Worm (Caenorhabditis elegans) whole organism, early embryonic: Measurements from ENCODE around the gene sams-1.

Experiments used
- B0310.2 ChIP-seq: sonication (generic microtip); optimal IDR thresholded peaks from 2 replicates; lab custom pipeline; 2016; ENCODE audit warnings: mild to moderate bottlenecking, missing genetic modification characterization, missing compliant biosample characterization
- F13C5.2 ChIP-seq: sonication (generic microtip); optimal IDR thresholded peaks from 2 replicates; lab custom pipeline; 2017; ENCODE audit warnings: mild to moderate bottlenecking, missing genetic modification characterization, inconsistent platforms, missing compliant biosample characterization
- aly-1 ChIP-seq: sonication (generic microtip); optimal IDR thresholded peaks from 2 replicates; lab custom pipeline; 2016; ENCODE audit warnings: missing genetic modification characterization, missing compliant biosample characterization
- ama-1 ChIP-seq: fragments of 150-350 bp; optimal IDR thresholded peaks from 2 replicates; lab custom pipeline; 2014
- ceh-13 ChIP-seq: fragments of 200-800 bp; sonication (Bioruptor generic); optimal IDR thresholded peaks from 2 replicates; lab custom pipeline; 2018; ENCODE audit warnings: mild to moderate bottlenecking, missing genetic modification characterization, missing compliant biosample characterization
- ceh-36 ChIP-seq: sonication (generic microtip); optimal IDR thresholded peaks from 2 replicates; lab custom pipeline; 2016; ENCODE audit warnings: missing genetic modification characterization, inconsistent platforms, missing compliant biosample characterization
- ets-7 ChIP-seq: sonication (generic microtip); optimal IDR thresholded peaks from 2 replicates; lab custom pipeline; 2016; ENCODE audit warnings: missing genotype, missing genetic modification characterization, missing compliant biosample characterization
- flt-1 ChIP-seq: fragments of 200-800 bp; sonication (Bioruptor generic); IDR thresholded peaks from 2 replicates; pipeline ENCODE4 v1.3.6; 2022; ENCODE audit warnings: missing genetic modification characterization, missing compliant biosample characterization
- hmbx-1 ChIP-seq: sonication (generic microtip); optimal IDR thresholded peaks from 2 replicates; lab custom pipeline; 2016; ENCODE audit warnings: mild to moderate bottlenecking, missing genetic modification characterization, missing compliant biosample characterization
- hmg-4 ChIP-seq: fragments of 200-800 bp; sonication (Bioruptor generic); optimal IDR thresholded peaks from 2 replicates; lab custom pipeline; 2018; ENCODE audit warnings: mild to moderate bottlenecking, missing genetic modification characterization, missing compliant biosample characterization
- hnd-1 ChIP-seq: sonication (generic microtip); optimal IDR thresholded peaks from 2 replicates; lab custom pipeline; 2016; ENCODE audit warnings: missing genetic modification characterization, missing compliant biosample characterization
- pes-1 ChIP-seq: fragments of 200-800 bp; sonication (Bioruptor generic); IDR thresholded peaks from 2 replicates; pipeline ENCODE4 v1.3.6; 2022; ENCODE audit warnings: missing genetic modification reagents, missing genetic modification characterization, missing compliant biosample characterization
- scrt-1 ChIP-seq: fragments of 200-800 bp; sonication (Bioruptor generic); IDR thresholded peaks from 2 replicates; pipeline ENCODE4 v1.3.6; 2022; ENCODE audit warnings: missing genetic modification characterization, missing compliant biosample characterization
- sea-1 ChIP-seq: fragments of 200-800 bp; sonication (Bioruptor generic); conservative IDR thresholded peaks from 2 replicates; pipeline ENCODE4 v1.3.6; 2022; ENCODE audit warnings: missing genetic modification characterization, missing compliant biosample characterization
- tbx-11 ChIP-seq: fragments of 200-800 bp; sonication (Bioruptor generic); IDR thresholded peaks from 2 replicates; pipeline ENCODE4 v1.3.6; 2022; ENCODE audit warnings: missing genetic modification characterization, missing compliant biosample characterization
- tbx-37 ChIP-seq: fragments of 200-800 bp; sonication (Bioruptor generic); conservative IDR thresholded peaks from 2 replicates; pipeline ENCODE4 v1.3.6; 2022; ENCODE audit warnings: missing genetic modification reagents, missing genetic modification characterization, missing compliant biosample characterization
- tra-4 ChIP-seq: sonication (generic microtip); optimal IDR thresholded peaks from 2 replicates; lab custom pipeline; 2017; ENCODE audit warnings: missing genetic modification characterization, missing compliant biosample characterization

The sams-1 gene

ce11 chrX:11992246-11992645 is 26.5 kb downstream of the sams-1 start:
- TF ChIP-seq pes-1 (GFP tag; lab: Robert Waterston, UW) (no peak), B0310.2 (tag; lab: Kevin White, UChicago) (no peak), scrt-1 (GFP tag; lab: Robert Waterston, UW) (no peak), hnd-1 (no peak), tbx-37 (GFP tag; lab: Robert Waterston, UW) (no peak), ama-1 (no peak), ceh-13 (GFP tag; lab: Kevin White, UChicago) (no peak), hmbx-1 (no peak), aly-1 (tag; lab: Kevin White, UChicago) (no peak), tbx-11 (no peak), flt-1 (GFP tag; lab: Robert Waterston, UW) (no peak), tra-4 (tag; lab: Kevin White, UChicago) (no peak), sea-1 (GFP tag; lab: Robert Waterston, UW) (no peak), F13C5.2 (tag; lab: Kevin White, UChicago) (no peak), ets-7 (tag; lab: Kevin White, UChicago) (no peak), hmg-4 (GFP tag; lab: Kevin White, UChicago) (no peak), ceh-36 (tag; lab: Kevin White, UChicago) (no peak)

ce11 chrX:11992778-11993177 is 27.0 kb downstream of the sams-1 start:
- TF ChIP-seq hmg-4 (GFP tag; lab: Kevin White, UChicago): no peak
- TF ChIP-seq hnd-1: no peak
- TF ChIP-seq scrt-1 (GFP tag; lab: Robert Waterston, UW): no peak
- TF ChIP-seq ceh-36 (tag; lab: Kevin White, UChicago): no peak
- TF ChIP-seq flt-1 (GFP tag; lab: Robert Waterston, UW): no peak
- TF ChIP-seq ets-7 (tag; lab: Kevin White, UChicago): no peak
- no peak for TF ChIP-seq tra-4 (tag; lab: Kevin White, UChicago)
- no peak for TF ChIP-seq F13C5.2 (tag; lab: Kevin White, UChicago)
- TF ChIP-seq tbx-11: no peak

- TF ChIP-seq ceh-13 (GFP tag; lab: Kevin White, UChicago): no peak
- no peak for TF ChIP-seq tbx-37 (GFP tag; lab: Robert Waterston, UW)
- TF ChIP-seq tbx-11: no peak
- no peak for TF ChIP-seq ets-7 (tag; lab: Kevin White, UChicago)
These were observed 27.6 kb downstream of the sams-1 start for ce11 chrX:11993327-11993726.

- TF ChIP-seq ama-1 (no peak), sea-1 (GFP tag; lab: Robert Waterston, UW) (no peak), tbx-11 (no peak), ets-7 (tag; lab: Kevin White, UChicago) (no peak), hmg-4 (GFP tag; lab: Kevin White, UChicago) (no peak), scrt-1 (GFP tag; lab: Robert Waterston, UW) (no peak), pes-1 (GFP tag; lab: Robert Waterston, UW) (no peak), tbx-37 (GFP tag; lab: Robert Waterston, UW) (no peak), tra-4 (tag; lab: Kevin White, UChicago) (no peak), hnd-1 (no peak), ceh-36 (tag; lab: Kevin White, UChicago) (no peak)
These were observed 28.7 kb downstream of the sams-1 start, which contains the start of gene C49F5.7 for ce11 chrX:11994484-11994883. C49F5.7 (plus strand) TSS chrX:11994784.

ce11 chrX:11996606-11997005 is 30.8 kb downstream of the sams-1 start:
- no peak for TF ChIP-seq ceh-13 (GFP tag; lab: Kevin White, UChicago)
- no peak for TF ChIP-seq flt-1 (GFP tag; lab: Robert Waterston, UW)
- TF ChIP-seq tbx-11: no peak
- TF ChIP-seq tbx-37 (GFP tag; lab: Robert Waterston, UW): no peak
- no peak for TF ChIP-seq sea-1 (GFP tag; lab: Robert Waterston, UW)
- TF ChIP-seq scrt-1 (GFP tag; lab: Robert Waterston, UW): no peak
- TF ChIP-seq ceh-36 (tag; lab: Kevin White, UChicago): no peak
- no peak for TF ChIP-seq tra-4 (tag; lab: Kevin White, UChicago)
- no peak for TF ChIP-seq hmg-4 (GFP tag; lab: Kevin White, UChicago)
- TF ChIP-seq aly-1 (tag; lab: Kevin White, UChicago): no peak
- no peak for TF ChIP-seq ets-7 (tag; lab: Kevin White, UChicago)

- TF ChIP-seq F13C5.2 (tag; lab: Kevin White, UChicago) (no peak), ama-1 (no peak), ceh-13 (GFP tag; lab: Kevin White, UChicago) (no peak), tra-4 (tag; lab: Kevin White, UChicago) (no peak), ceh-36 (tag; lab: Kevin White, UChicago) (no peak), B0310.2 (tag; lab: Kevin White, UChicago) (no peak), hnd-1 (no peak), flt-1 (GFP tag; lab: Robert Waterston, UW) (no peak), pes-1 (GFP tag; lab: Robert Waterston, UW) (no peak), hmg-4 (GFP tag; lab: Kevin White, UChicago) (no peak), ets-7 (tag; lab: Kevin White, UChicago) (no peak), aly-1 (tag; lab: Kevin White, UChicago) (no peak), sea-1 (GFP tag; lab: Robert Waterston, UW) (no peak)
These were observed 33.8 kb downstream of the sams-1 start for ce11 chrX:11999573-11999972.

ce11 chrX:12001600-12001999 is 35.8 kb downstream of the sams-1 start:
- TF ChIP-seq tra-4 (tag; lab: Kevin White, UChicago) (no peak), ama-1 (no peak), pes-1 (GFP tag; lab: Robert Waterston, UW) (no peak), ceh-36 (tag; lab: Kevin White, UChicago) (no peak), F13C5.2 (tag; lab: Kevin White, UChicago) (no peak)

ce11 chrX:12003969-12004368 is 38.2 kb downstream of the sams-1 start:
- TF ChIP-seq tbx-37 (GFP tag; lab: Robert Waterston, UW) (no peak), pes-1 (GFP tag; lab: Robert Waterston, UW) (no peak), ceh-36 (tag; lab: Kevin White, UChicago) (no peak), hmg-4 (GFP tag; lab: Kevin White, UChicago) (no peak), tbx-11 (no peak), ets-7 (tag; lab: Kevin White, UChicago) (no peak), hnd-1 (no peak), aly-1 (tag; lab: Kevin White, UChicago) (no peak)
